Fruit fly (Drosophila melanogaster) whole organism, embryonic: Measurements from ENCODE around the gene Nep7.
A peak's percentile ranks its signal among the peaks of the same experiment; 100 is the strongest.

Experiments used
- CG7987 ChIP-seq: fragments of 200-800 bp; sonication (Bioruptor generic); optimal IDR thresholded peaks from 2 replicates; lab custom pipeline; 2018; ENCODE audit warnings: missing biosample characterization, mild to moderate bottlenecking, missing genetic modification characterization, moderate library complexity
- D19B ChIP-seq: fragments of 200-800 bp; sonication (Bioruptor generic); optimal IDR thresholded peaks from 2 replicates; lab custom pipeline; 2017; ENCODE audit warnings: missing biosample characterization, mild to moderate bottlenecking, missing genetic modification characterization
- Sox100B ChIP-seq: fragments of 200-800 bp; sonication (Bioruptor generic); optimal IDR thresholded peaks from 3 replicates; lab custom pipeline; 2018; ENCODE audit warnings: missing biosample characterization, mild to moderate bottlenecking, missing genetic modification characterization
- row ChIP-seq: fragments of 200-800 bp; sonication (Bioruptor generic); IDR thresholded peaks from 3 replicates; pipeline ENCODE4 v1.3.6; 2022; ENCODE audit warnings: missing biosample characterization, missing genetic modification characterization
- zen ChIP-seq: fragments of 200-800 bp; sonication (Bioruptor generic); optimal IDR thresholded peaks from 3 replicates; lab custom pipeline; 2018; ENCODE audit warnings: missing biosample characterization, mild to moderate bottlenecking, missing genetic modification characterization, moderate library complexity

DNA sequence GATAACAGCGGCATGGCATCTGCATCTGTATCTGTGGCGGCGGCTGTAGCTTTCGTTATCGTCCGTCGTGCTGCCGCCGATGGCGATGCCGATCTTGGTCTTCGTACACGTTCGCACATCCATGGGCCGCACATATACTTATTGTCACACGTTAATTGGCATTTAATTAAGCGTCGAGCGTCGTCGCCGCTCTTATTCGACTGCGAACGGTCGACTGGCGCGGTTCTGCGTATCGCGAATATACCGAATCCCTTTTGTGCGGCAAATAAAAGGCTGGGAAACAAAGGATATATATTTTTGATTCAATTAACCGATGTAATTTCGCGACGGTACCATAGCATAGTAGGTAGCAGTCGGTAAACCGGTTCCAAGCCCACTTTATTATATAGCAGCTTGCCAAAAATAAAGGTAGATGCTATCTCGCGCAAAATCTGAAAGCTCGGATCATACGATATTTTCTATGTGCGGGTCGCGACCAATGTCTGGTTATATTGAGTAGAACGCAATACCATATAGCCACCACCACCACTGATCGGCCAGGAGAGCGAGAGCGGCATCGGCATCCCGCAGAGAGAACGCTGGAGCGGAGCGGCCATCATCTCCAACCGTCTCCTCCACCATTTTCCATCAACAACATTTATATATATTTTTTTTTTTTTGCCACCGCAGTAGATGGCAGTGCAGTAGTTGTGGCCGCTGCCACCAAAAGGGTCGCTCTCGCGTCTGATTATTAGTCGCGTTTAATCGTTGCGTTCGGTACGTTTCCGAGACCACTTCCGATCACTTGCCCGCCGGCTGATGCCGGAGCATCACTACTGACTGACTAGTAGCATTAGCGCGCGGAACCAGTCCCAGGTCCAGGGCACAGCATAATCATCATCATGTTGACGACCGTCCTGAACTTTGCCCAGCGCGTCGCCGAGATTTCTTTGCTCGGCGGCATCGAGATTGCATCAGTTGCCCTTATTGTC is 29.4 kb upstream of the Nep7 start, which contains the start of gene mino:
- TF ChIP-seq zen (tag; lab: Kevin White, UChicago) (peak; percentile 44), CG7987 (peak; percentile 67), Sox100B (GFP tag; lab: Kevin White, UChicago) (no peak), row (GFP tag; lab: Robert Waterston, UW) (no peak), D19B (no peak)
